Worm (Caenorhabditis elegans) whole organism, L4/young adult: ENCODE measurements around the gene ani-3.

Experiments used
- W03F9.2 ChIP-seq: fragments of 150-350 bp; optimal IDR thresholded peaks from 2 replicates; lab custom pipeline; 2014; ENCODE audit warnings: missing biosample characterization, missing genetic modification characterization
- dao-5 ChIP-seq: sonication (generic microtip); optimal IDR thresholded peaks from 2 replicates; lab custom pipeline; 2016; ENCODE audit warnings: missing genotype, missing genetic modification characterization, moderate library complexity, missing compliant biosample characterization
- him-1 ChIP-seq: sonication (generic microtip); optimal IDR thresholded peaks from 2 replicates; lab custom pipeline; 2016; ENCODE audit warnings: missing genotype, missing genetic modification reagents, missing genetic modification characterization, missing compliant biosample characterization

DNA sequence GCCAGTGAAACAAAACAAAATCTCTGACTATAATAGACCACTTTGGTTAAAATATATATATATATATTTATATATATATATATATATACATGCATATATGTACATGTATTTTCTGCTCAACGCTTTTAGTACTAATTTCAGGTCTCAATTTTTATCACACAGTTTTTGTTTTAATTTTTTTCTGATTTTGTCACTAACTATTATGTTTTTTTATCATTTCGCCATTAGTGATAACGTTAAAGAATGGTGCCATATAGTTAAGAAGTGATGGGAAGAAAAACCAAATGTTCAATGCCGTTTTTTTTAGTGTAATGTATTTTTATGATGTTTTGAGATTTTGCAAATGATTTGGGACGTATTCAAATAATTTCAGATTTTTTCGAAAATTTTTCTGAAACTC lies 56.8 kb downstream of the ani-3 start:
- TF ChIP-seq W03F9.2 (tag; lab: Kevin White, UChicago), result no peak
- TF ChIP-seq him-1 (tag; lab: Kevin White, UChicago), result no peak
- TF ChIP-seq dao-5 (tag; lab: Kevin White, UChicago), result no peak
